Fruit fly (Drosophila melanogaster) whole organism, prepupa: ENCODE results near the gene blot.

Source experiments
- CG10669 ChIP-seq: fragments of 200-800 bp; sonication (Bioruptor generic); optimal IDR thresholded peaks from 3 replicates; lab custom pipeline; 2018; ENCODE audit warnings: missing biosample characterization, mild to moderate bottlenecking, missing genetic modification characterization, moderate library complexity
- CG11762 ChIP-seq: fragments of 200-800 bp; sonication (Bioruptor generic); optimal IDR thresholded peaks from 3 replicates; lab custom pipeline; 2016; ENCODE audit warnings: missing biosample characterization, missing genetic modification characterization; ENCODE audit not compliant: insufficient read depth
- CG16779 ChIP-seq: fragments of 200-800 bp; sonication (Bioruptor generic); optimal IDR thresholded peaks from 3 replicates; lab custom pipeline; 2017; ENCODE audit warnings: missing biosample characterization, mild to moderate bottlenecking, missing genetic modification characterization
- CG32006 ChIP-seq: fragments of 200-800 bp; sonication (Bioruptor generic); optimal IDR thresholded peaks from 3 replicates; lab custom pipeline; 2017; ENCODE audit warnings: missing biosample characterization, mild to moderate bottlenecking, missing genetic modification characterization
- CG4318 ChIP-seq: fragments of 200-800 bp; sonication (Bioruptor generic); optimal IDR thresholded peaks from 3 replicates; lab custom pipeline; 2017; ENCODE audit warnings: missing biosample characterization, mild to moderate bottlenecking, missing genetic modification characterization
- Eip93F ChIP-seq: fragments of 200-800 bp; sonication (Bioruptor generic); optimal IDR thresholded peaks from 2 replicates; lab custom pipeline; 2016; ENCODE audit warnings: missing biosample characterization, mild to moderate bottlenecking, missing genetic modification characterization
- Ets96B ChIP-seq: fragments of 200-800 bp; optimal IDR thresholded peaks from 2 replicates; lab custom pipeline; 2019; ENCODE audit warnings: missing biosample characterization, mild to moderate bottlenecking, missing genetic modification characterization, moderate library complexity
- Hr39 ChIP-seq: fragments of 200-800 bp; sonication (Bioruptor generic); optimal IDR thresholded peaks from 2 replicates; lab custom pipeline; 2016; ENCODE audit warnings: missing biosample characterization, missing genetic modification characterization
- Lpt ChIP-seq: fragments of 200-800 bp; sonication (Bioruptor generic); optimal IDR thresholded peaks from 3 replicates; lab custom pipeline; 2016; ENCODE audit warnings: missing biosample characterization, missing genetic modification characterization
- Met ChIP-seq: fragments of 200-800 bp; sonication (Bioruptor generic); optimal IDR thresholded peaks from 3 replicates; lab custom pipeline; 2016; ENCODE audit warnings: missing biosample characterization, missing genetic modification characterization
- dac ChIP-seq: fragments of 200-800 bp; sonication (Bioruptor generic); optimal IDR thresholded peaks from 2 replicates; lab custom pipeline; 2017; ENCODE audit warnings: missing biosample characterization, mild to moderate bottlenecking, missing genetic modification characterization
- spab ChIP-seq: fragments of 200-800 bp; sonication (Bioruptor generic); optimal IDR thresholded peaks from 2 replicates; lab custom pipeline; 2017; ENCODE audit warnings: missing biosample characterization, mild to moderate bottlenecking, missing genetic modification characterization, missing genetic modification reagents

dm6 chr3L:17383285-17383684, 38.0 kb downstream of the blot start:
- TF ChIP-seq CG11762 (no peak), Met (GFP tag; lab: Kevin White, UChicago) (no peak), CG4318 (GFP tag; lab: Kevin White, UChicago) (no peak), Lpt (GFP tag; lab: Kevin White, UChicago) (no peak), Hr39 (GFP tag; lab: Kevin White, UChicago) (no peak), dac (GFP tag; lab: Kevin White, UChicago) (no peak), Ets96B (tag; lab: Kevin White, UChicago) (no peak), Eip93F (GFP tag; lab: Kevin White, UChicago) (no peak), CG16779 (tag; lab: Kevin White, UChicago) (no peak), CG10669 (GFP tag; lab: Kevin White, UChicago) (no peak), CG32006 (no peak), spab (no peak)
